Worm (Caenorhabditis elegans): ENCODE data around the gene R06F6.8.

The R06F6.8 gene

DNA sequence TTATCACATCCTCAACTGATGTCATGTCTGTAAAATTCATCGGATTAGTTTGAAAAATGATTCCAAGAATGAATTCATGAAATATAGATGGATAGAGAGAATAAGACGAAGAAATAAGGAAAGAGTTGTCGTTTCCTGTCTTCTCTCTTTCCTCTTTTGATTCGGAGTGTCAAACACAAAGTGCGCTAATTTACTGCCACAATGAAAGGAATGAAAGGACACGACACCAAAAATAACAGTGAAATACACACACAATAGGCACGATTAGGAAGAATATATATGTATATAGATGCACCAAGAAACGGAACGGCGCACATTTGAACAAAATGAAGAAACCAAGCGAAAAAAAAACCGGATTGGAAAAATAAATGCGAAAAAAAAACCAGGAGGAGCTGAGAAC, 9.3 kb upstream of the R06F6.8 start, which contains the start of gene VM106R.1:
TSS of gene VM106R.1 (minus strand) at position 101 of the 400 bp plus-strand sequence.
- TF ChIP-seq nhr-12 (tag; optimal IDR thresholded peaks at IDR 0.05) = no peak
- no peak for TF ChIP-seq elt-1 (tag; optimal IDR thresholded peaks at IDR 0.05; ENCODE audit: borderline replicate concordance, insufficient read depth)
- no peak for TF ChIP-seq ceh-43 (GFP tag; optimal IDR thresholded peaks at IDR 0.05)
- TF ChIP-seq lsy-2 (tag; optimal IDR thresholded peaks at IDR 0.05) = no peak
- no peak for TF ChIP-seq ceh-39 (tag; optimal IDR thresholded peaks at IDR 0.05)
- no peak for TF ChIP-seq nhr-2 (tag; optimal IDR thresholded peaks at IDR 0.05)
- TF ChIP-seq blmp-1 (tag; optimal IDR thresholded peaks at IDR 0.05) = no peak
- no peak for TF ChIP-seq lin-32 (GFP tag; optimal IDR thresholded peaks at IDR 0.05)

DNA sequence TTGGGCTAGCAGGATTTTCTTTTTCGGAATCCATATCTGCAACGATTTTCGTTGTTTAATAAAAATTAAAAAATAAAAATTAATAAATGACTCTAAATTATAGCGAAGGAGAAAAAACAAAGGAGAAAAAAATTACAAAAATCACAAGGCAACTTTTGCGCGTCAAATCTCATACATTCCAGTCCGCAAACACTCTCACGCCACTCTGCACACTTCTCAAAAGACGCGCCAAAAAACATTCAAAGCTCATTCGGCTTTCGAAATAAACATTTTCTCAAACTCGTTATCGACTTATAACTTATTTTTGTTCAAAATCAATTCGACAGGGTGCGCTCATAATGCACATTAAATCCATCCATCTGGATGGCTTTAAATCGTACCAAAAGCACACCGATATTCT, 4.3 kb upstream of the R06F6.8 start, which contains the start of the genes R06F6.12 and mix-1:
TSS of gene R06F6.12 (minus strand) at position 36 of the 400 bp plus-strand sequence.
TSS of gene mix-1 (plus strand) at position 201 of the 400 bp plus-strand sequence.
- TF ChIP-seq hlh-1 (tag; optimal IDR thresholded peaks at IDR 0.05) (peak; percentile 29), drap-1 (GFP tag; optimal IDR thresholded peaks at IDR 0.05) (peak; percentile 36), flh-1 (GFP tag; optimal IDR thresholded peaks at IDR 0.05) (no peak), mls-2 (tag; optimal IDR thresholded peaks at IDR 0.05) (no peak), ces-1 (GFP tag; optimal IDR thresholded peaks at IDR 0.05) (peak; percentile 37), unc-120 (tag; optimal IDR thresholded peaks at IDR 0.05; ENCODE audit: poor library complexity, severe bottlenecking) (no peak), pha-4 (tag; optimal IDR thresholded peaks at IDR 0.05) (peak; percentile 16), ztf-11 (tag; optimal IDR thresholded peaks at IDR 0.05) (no peak), sptf-1 (tag; optimal IDR thresholded peaks at IDR 0.05) (peak; percentile 34), lsy-2 (tag; optimal IDR thresholded peaks at IDR 0.05) (peak; percentile 65), elt-1 (tag; optimal IDR thresholded peaks at IDR 0.05; ENCODE audit: borderline replicate concordance, insufficient read depth) (no peak), mep-1 (tag; optimal IDR thresholded peaks at IDR 0.05) (peak; percentile 65), nhr-28 (tag; optimal IDR thresholded peaks at IDR 0.05) (no peak), M03D4.4 (tag; optimal IDR thresholded peaks at IDR 0.05) (peak; percentile 24), ceh-43 (GFP tag; optimal IDR thresholded peaks at IDR 0.05) (no peak), nhr-2 (tag; optimal IDR thresholded peaks at IDR 0.05) (no peak), nhr-76 (tag; optimal IDR thresholded peaks at IDR 0.05) (no peak), nhr-237 (tag; optimal IDR thresholded peaks at IDR 0.05) (peak; percentile 12), nhr-12 (tag; optimal IDR thresholded peaks at IDR 0.05) (no peak), sem-2 (GFP tag; optimal IDR thresholded peaks at IDR 0.05) (no peak), unc-62 (GFP tag; optimal IDR thresholded peaks at IDR 0.05) (peak; percentile 5), lin-13 (tag; optimal IDR thresholded peaks at IDR 0.05) (peak; percentile 45), mab-5 (tag; optimal IDR thresholded peaks at IDR 0.05) (no peak), elt-3 (tag; optimal IDR thresholded peaks at IDR 0.05) (no peak), zip-8 (tag; optimal IDR thresholded peaks at IDR 0.05) (no peak), bed-3 (GFP tag; optimal IDR thresholded peaks at IDR 0.05) (no peak), ceh-39 (tag; optimal IDR thresholded peaks at IDR 0.05) (peak; percentile 14), ham-2 (GFP tag; optimal IDR thresholded peaks at IDR 0.05) (no peak), cnd-1 (tag; optimal IDR thresholded peaks at IDR 0.05) (no peak), blmp-1 (tag; optimal IDR thresholded peaks at IDR 0.05) (no peak), unc-39 (tag; optimal IDR thresholded peaks at IDR 0.05) (no peak)

DNA sequence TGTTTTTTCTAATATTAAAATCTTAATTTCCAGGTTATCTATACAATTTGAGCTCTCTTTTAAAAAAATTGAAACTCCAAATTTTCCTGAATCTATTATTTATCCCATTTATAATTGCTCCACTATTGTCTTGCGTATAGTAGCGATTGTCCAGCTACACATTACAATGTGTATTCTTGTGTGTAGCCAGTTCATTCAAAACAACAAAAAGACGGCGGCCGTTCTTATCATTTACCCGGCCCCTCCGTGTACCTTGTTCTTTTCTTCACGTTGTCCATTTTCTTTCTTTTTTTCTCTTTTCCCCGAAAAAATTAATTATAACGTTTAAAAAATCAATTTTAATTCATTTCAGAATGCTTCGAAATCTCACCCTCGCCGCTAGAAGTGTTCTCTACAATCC, 901 bp upstream of the R06F6.8 start, which contains the start of gene ech-4:
TSS of gene ech-4 (plus strand) at position 353 of the 400 bp plus-strand sequence.
- no peak for TF ChIP-seq unc-62 (GFP tag; optimal IDR thresholded peaks at IDR 0.05)

DNA sequence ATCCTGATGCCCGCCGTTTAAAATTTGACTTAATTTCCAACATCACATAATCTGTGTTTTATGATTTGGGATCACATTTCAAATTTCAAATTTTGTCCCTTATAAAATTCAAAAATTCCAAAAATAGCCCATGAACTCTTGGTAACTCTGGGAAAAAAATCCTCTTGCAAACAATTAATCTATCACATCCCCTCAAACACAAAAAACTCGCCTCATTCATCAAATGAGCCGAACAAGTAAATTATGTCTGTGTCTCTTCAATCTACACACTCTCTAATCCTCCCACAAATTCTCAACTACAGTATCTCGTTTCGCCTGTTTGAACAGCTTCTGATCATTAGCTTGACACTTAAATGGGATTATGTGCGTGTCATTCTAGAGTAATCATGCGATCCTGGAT, 9.1 kb downstream of the R06F6.8 start, which contains the start of gene msrp-7:
TSS of gene msrp-7 (plus strand) at position 301 of the 400 bp plus-strand sequence.
- no peak for TF ChIP-seq mep-1 (tag; optimal IDR thresholded peaks at IDR 0.05)
- no peak for TF ChIP-seq nhr-28 (tag; optimal IDR thresholded peaks at IDR 0.05)
- TF ChIP-seq mls-2 (tag; optimal IDR thresholded peaks at IDR 0.05) = no peak
- no peak for TF ChIP-seq elt-1 (tag; optimal IDR thresholded peaks at IDR 0.05; ENCODE audit: borderline replicate concordance, insufficient read depth)
- no peak for TF ChIP-seq unc-120 (tag; optimal IDR thresholded peaks at IDR 0.05; ENCODE audit: poor library complexity, severe bottlenecking)
- no peak for TF ChIP-seq nhr-237 (tag; optimal IDR thresholded peaks at IDR 0.05)
- no peak for TF ChIP-seq ces-1 (GFP tag; optimal IDR thresholded peaks at IDR 0.05)
- TF ChIP-seq blmp-1 (tag; optimal IDR thresholded peaks at IDR 0.05) = no peak
- no peak for TF ChIP-seq ham-2 (GFP tag; optimal IDR thresholded peaks at IDR 0.05)
- TF ChIP-seq ceh-83 (GFP tag; optimal IDR thresholded peaks at IDR 0.05) = no peak

Measured in whole organism, mixed stage, embryonic.